Worm (Caenorhabditis elegans): ENCODE measurements around the gene pap-3.

DNA sequence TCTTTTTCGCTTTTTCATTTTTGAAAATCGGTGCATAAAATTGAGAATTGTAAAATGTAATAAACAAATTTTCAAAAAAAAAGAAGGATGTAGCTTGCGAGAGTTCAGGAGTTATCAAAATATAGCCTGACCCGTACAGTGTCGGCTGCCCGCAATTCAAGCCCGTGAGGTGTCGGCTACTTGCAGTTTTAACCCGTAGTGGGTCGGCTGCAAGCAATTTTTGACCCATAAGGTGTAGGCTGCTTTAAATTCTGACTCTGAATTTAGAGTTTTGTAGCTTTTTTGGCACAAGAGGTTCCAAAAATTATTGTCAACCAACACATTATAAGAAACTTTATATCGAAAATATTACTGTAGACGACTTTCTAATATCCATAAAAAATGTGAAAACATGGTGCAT is 29.6 kb upstream of the pap-3 start:
- TF ChIP-seq nhr-237 (tag; optimal IDR thresholded peaks at IDR 0.05) = no peak
- TF ChIP-seq elt-1 (tag; optimal IDR thresholded peaks at IDR 0.05) = no peak
- no peak for TF ChIP-seq lsy-2 (tag; optimal IDR thresholded peaks at IDR 0.05)
- TF ChIP-seq nhr-11 (tag; optimal IDR thresholded peaks at IDR 0.05) = no peak
- TF ChIP-seq nhr-10 (tag; optimal IDR thresholded peaks at IDR 0.05) = no peak
- no peak for TF ChIP-seq mdl-1 (tag; optimal IDR thresholded peaks at IDR 0.05)
- no peak for TF ChIP-seq ZK546.5 (tag; optimal IDR thresholded peaks at IDR 0.05)
- TF ChIP-seq ceh-82 (tag; optimal IDR thresholded peaks at IDR 0.05) = no peak
- no peak for TF ChIP-seq dmd-4 (tag; optimal IDR thresholded peaks at IDR 0.05)
- peak; percentile 18 for TF ChIP-seq snpc-4 (tag; optimal IDR thresholded peaks at IDR 0.05)
